Worm (Caenorhabditis elegans) whole organism, midembryonic: Measurements from ENCODE around the gene cux-7.

Experiments
- T22C8.4 ChIP-seq: fragments of 200-800 bp; sonication (Bioruptor generic); IDR thresholded peaks from 2 replicates; pipeline ENCODE4 v1.3.6; 2022; ENCODE audit warnings: missing genetic modification characterization, missing compliant biosample characterization
- cog-1 ChIP-seq: sonication (generic microtip); optimal IDR thresholded peaks from 2 replicates; lab custom pipeline; 2016; ENCODE audit warnings: missing genetic modification characterization, missing compliant biosample characterization
- flt-1 ChIP-seq: fragments of 200-800 bp; sonication (Bioruptor generic); IDR thresholded peaks from 2 replicates; pipeline ENCODE4 v1.3.6; 2022; ENCODE audit warnings: missing genetic modification characterization, missing compliant biosample characterization
- klf-2 ChIP-seq: fragments of 200-800 bp; sonication (Bioruptor generic); conservative IDR thresholded peaks from 2 replicates; pipeline ENCODE4 v1.3.6; 2022; ENCODE audit warnings: missing genetic modification reagents, missing genetic modification characterization, missing compliant biosample characterization
- med-1 ChIP-seq: sonication (generic microtip); optimal IDR thresholded peaks from 2 replicates; lab custom pipeline; 2017; ENCODE audit warnings: missing genetic modification characterization, mild to moderate bottlenecking, missing compliant biosample characterization, antibody characterized with exemption, missing genetic modification reagents; ENCODE audit not compliant: insufficient read depth
- ref-1 ChIP-seq: fragments of 200-800 bp; sonication (Bioruptor generic); conservative IDR thresholded peaks from 2 replicates; pipeline ENCODE4 v1.3.6; 2022; ENCODE audit warnings: missing genetic modification reagents, missing genetic modification characterization, missing compliant biosample characterization
- tab-1 ChIP-seq: fragments of 200-800 bp; sonication (Bioruptor generic); IDR thresholded peaks from 2 replicates; pipeline ENCODE4 v1.3.6; 2022; ENCODE audit warnings: missing genetic modification characterization, missing compliant biosample characterization
- ztf-23 ChIP-seq: fragments of 200-800 bp; sonication (Bioruptor generic); IDR thresholded peaks from 2 replicates; pipeline ENCODE4 v1.3.6; 2022; ENCODE audit warnings: missing genetic modification reagents, missing genetic modification characterization, missing compliant biosample characterization
- ztf-29 ChIP-seq: fragments of 200-800 bp; sonication (Bioruptor generic); IDR thresholded peaks from 2 replicates; pipeline ENCODE4 v1.3.6; 2022; ENCODE audit warnings: missing genetic modification reagents, missing genetic modification characterization, missing compliant biosample characterization

Gene cux-7

ce11 chrIII:7531385-7531784 lies 10.7 kb upstream of the cux-7 start:
- no peak for TF ChIP-seq tab-1 (GFP tag; lab: Robert Waterston, UW)
- TF ChIP-seq ztf-29 (GFP tag; lab: Robert Waterston, UW) = no peak
- TF ChIP-seq ref-1 (GFP tag; lab: Robert Waterston, UW) = no peak
- no peak for TF ChIP-seq med-1 (GFP tag; lab: Kevin White, UChicago)
- TF ChIP-seq klf-2 (GFP tag; lab: Robert Waterston, UW) = no peak
- TF ChIP-seq flt-1 (GFP tag; lab: Robert Waterston, UW) = no peak
- TF ChIP-seq ztf-23 (GFP tag; lab: Robert Waterston, UW) = no peak
- TF ChIP-seq cog-1 (tag; lab: Kevin White, UChicago) = no peak

ce11 chrIII:7530830-7531229 lies 10.2 kb upstream of the cux-7 start:
- TF ChIP-seq ztf-29 (GFP tag; lab: Robert Waterston, UW) (no peak), flt-1 (GFP tag; lab: Robert Waterston, UW) (no peak), T22C8.4 (GFP tag; lab: Robert Waterston, UW) (no peak), tab-1 (GFP tag; lab: Robert Waterston, UW) (no peak), cog-1 (tag; lab: Kevin White, UChicago) (no peak), ref-1 (GFP tag; lab: Robert Waterston, UW) (no peak), med-1 (GFP tag; lab: Kevin White, UChicago) (no peak), ztf-23 (GFP tag; lab: Robert Waterston, UW) (no peak), klf-2 (GFP tag; lab: Robert Waterston, UW) (no peak)

- TF ChIP-seq T22C8.4 (GFP tag; lab: Robert Waterston, UW) (no peak), ztf-23 (GFP tag; lab: Robert Waterston, UW) (no peak), klf-2 (GFP tag; lab: Robert Waterston, UW) (no peak), med-1 (GFP tag; lab: Kevin White, UChicago) (no peak), tab-1 (GFP tag; lab: Robert Waterston, UW) (no peak), flt-1 (GFP tag; lab: Robert Waterston, UW) (no peak), ref-1 (GFP tag; lab: Robert Waterston, UW) (no peak), ztf-29 (GFP tag; lab: Robert Waterston, UW) (no peak), cog-1 (tag; lab: Kevin White, UChicago) (no peak)
Observed at ce11 chrIII:7530108-7530507, 9.5 kb upstream of the cux-7 start.

ce11 chrIII:7526974-7527466 lies 6.4 kb upstream of the cux-7 start:
- TF ChIP-seq tab-1 (GFP tag; lab: Robert Waterston, UW) (no peak), T22C8.4 (GFP tag; lab: Robert Waterston, UW) (no peak), ztf-23 (GFP tag; lab: Robert Waterston, UW) (no peak), ztf-29 (GFP tag; lab: Robert Waterston, UW) (no peak), klf-2 (GFP tag; lab: Robert Waterston, UW) (no peak), cog-1 (tag; lab: Kevin White, UChicago) (no peak), med-1 (GFP tag; lab: Kevin White, UChicago) (no peak), flt-1 (GFP tag; lab: Robert Waterston, UW) (no peak), ref-1 (GFP tag; lab: Robert Waterston, UW) (no peak)

ce11 chrIII:7524830-7525344 lies 4.2 kb upstream of the cux-7 start:
- TF ChIP-seq klf-2 (GFP tag; lab: Robert Waterston, UW) (no peak), T22C8.4 (GFP tag; lab: Robert Waterston, UW) (no peak), ztf-29 (GFP tag; lab: Robert Waterston, UW) (no peak), med-1 (GFP tag; lab: Kevin White, UChicago) (no peak), cog-1 (tag; lab: Kevin White, UChicago) (no peak), tab-1 (GFP tag; lab: Robert Waterston, UW) (no peak), ztf-23 (GFP tag; lab: Robert Waterston, UW) (no peak), flt-1 (GFP tag; lab: Robert Waterston, UW) (no peak), ref-1 (GFP tag; lab: Robert Waterston, UW) (no peak)

- TF ChIP-seq tab-1 (GFP tag; lab: Robert Waterston, UW) (no peak), klf-2 (GFP tag; lab: Robert Waterston, UW) (no peak), ref-1 (GFP tag; lab: Robert Waterston, UW) (no peak), ztf-29 (GFP tag; lab: Robert Waterston, UW) (no peak), med-1 (GFP tag; lab: Kevin White, UChicago) (no peak), flt-1 (GFP tag; lab: Robert Waterston, UW) (no peak), T22C8.4 (GFP tag; lab: Robert Waterston, UW) (no peak)
Observed at ce11 chrIII:7521163-7521562, 518 bp upstream of the cux-7 start, which contains the start of gene lig-4. TSS of gene lig-4 (plus strand) at chrIII:7521463.

ce11 chrIII:7518424-7518823 lies 2.2 kb downstream of the cux-7 start, which contains the start of gene clk-2:
TSS of gene clk-2 (minus strand) at chrIII:7518524.
- TF ChIP-seq ref-1 (GFP tag; lab: Robert Waterston, UW) = no peak
- no peak for TF ChIP-seq ztf-23 (GFP tag; lab: Robert Waterston, UW)
- TF ChIP-seq cog-1 (tag; lab: Kevin White, UChicago) = no peak
- no peak for TF ChIP-seq flt-1 (GFP tag; lab: Robert Waterston, UW)
- TF ChIP-seq tab-1 (GFP tag; lab: Robert Waterston, UW) = no peak
- no peak for TF ChIP-seq med-1 (GFP tag; lab: Kevin White, UChicago)

- no peak for TF ChIP-seq flt-1 (GFP tag; lab: Robert Waterston, UW)
- no peak for TF ChIP-seq cog-1 (tag; lab: Kevin White, UChicago)
- no peak for TF ChIP-seq tab-1 (GFP tag; lab: Robert Waterston, UW)
- no peak for TF ChIP-seq T22C8.4 (GFP tag; lab: Robert Waterston, UW)
- no peak for TF ChIP-seq ztf-23 (GFP tag; lab: Robert Waterston, UW)
- no peak for TF ChIP-seq klf-2 (GFP tag; lab: Robert Waterston, UW)
- TF ChIP-seq med-1 (GFP tag; lab: Kevin White, UChicago) = no peak
- TF ChIP-seq ztf-29 (GFP tag; lab: Robert Waterston, UW) = no peak
- TF ChIP-seq ref-1 (GFP tag; lab: Robert Waterston, UW) = no peak
Observed at ce11 chrIII:7508128-7508635, 12.5 kb downstream of the cux-7 start, which contains the start of gene cls-1. TSS of gene cls-1 (plus strand) at chrIII:7508178.
